Fruit fly (Drosophila melanogaster) S2 (cell line): ENCODE data around the gene Sfp26Ad.

ENCODE experiments used
- CG8478 ChIP-seq: fragments of >200 bp; optimal IDR thresholded peaks from 2 replicates; lab custom pipeline; 2018
- CTCF ChIP-seq, 2 experiments: fragments of >200 bp; optimal IDR thresholded peaks; 2 replicates each; lab custom pipeline; 2018

dm6 chr2L:5967702-5968616 is 24.9 kb upstream of the Sfp26Ad start, which contains the start of the genes CG13992 and Ucp4C:
- TF ChIP-seq CG8478 (lab: Kevin White, UChicago) (no peak), CTCF (optimal IDR thresholded peaks at IDR 0.05; lab: Kevin White, UChicago) (no peak)
